Worm (Caenorhabditis elegans): ENCODE data around the gene clec-88.

DNA sequence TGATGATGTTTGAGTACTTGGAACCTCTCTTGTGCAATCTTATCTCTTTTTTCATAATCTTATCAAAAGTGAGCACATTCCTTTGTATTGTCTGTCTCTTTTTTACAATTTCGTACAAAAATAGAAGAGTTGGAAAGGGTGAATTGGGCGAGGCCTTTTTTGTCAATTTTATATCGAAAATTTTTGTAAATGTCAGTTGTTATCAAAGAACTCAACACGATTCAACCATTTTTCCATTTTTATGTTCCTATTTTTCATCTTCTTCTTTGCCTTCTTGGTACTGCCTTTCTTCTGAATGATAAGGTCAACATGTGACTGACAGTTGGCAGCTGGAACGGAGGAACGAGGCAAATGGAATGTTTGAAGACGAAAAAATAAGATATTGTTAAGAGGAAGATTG, 48.3 kb downstream of the clec-88 start:
- TF ChIP-seq sma-9 (GFP tag; optimal IDR thresholded peaks at IDR 0.05) = peak; percentile 49
- no peak for TF ChIP-seq sma-9 (tag; optimal IDR thresholded peaks at IDR 0.05)
- no peak for TF ChIP-seq nhr-237 (tag; optimal IDR thresholded peaks at IDR 0.05)
- TF ChIP-seq ztf-1 (GFP tag; conservative IDR thresholded peaks at IDR 0.05) = no peak
- TF ChIP-seq egl-27 (tag; optimal IDR thresholded peaks at IDR 0.05) = no peak
- TF ChIP-seq unc-55 (GFP tag; optimal IDR thresholded peaks at IDR 0.05) = no peak
- no peak for TF ChIP-seq unc-62 (GFP tag; optimal IDR thresholded peaks at IDR 0.05)
- TF ChIP-seq fos-1 (tag; optimal IDR thresholded peaks at IDR 0.05) = peak; percentile 64
- TF ChIP-seq F13H6.1 (tag; optimal IDR thresholded peaks at IDR 0.05) = peak; percentile 40
- TF ChIP-seq nhr-21 (tag; optimal IDR thresholded peaks at IDR 0.05) = no peak
- no peak for TF ChIP-seq nhr-11 (tag; optimal IDR thresholded peaks at IDR 0.05)

Measured in whole organism, L2 larva.